Worm (Caenorhabditis elegans): ENCODE data around the gene W09G10.9.
"Not testable (repeated sequence)": the region's sequence is repeated elsewhere in the genome, so short reads cannot be mapped to it uniquely, and the experiment has no call there.

Gene W09G10.9

ce11 chrII:3482231-3482630 is 39.4 kb upstream of the W09G10.9 start, which contains the start of gene smu-2:
Gene smu-2 (plus strand): TSS chrII:3482408.
- no peak for TF ChIP-seq ceh-36 (tag; optimal IDR thresholded peaks at IDR 0.05)
- TF ChIP-seq sea-1 (GFP tag; conservative IDR thresholded peaks at IDR 0.05): 0 out of 2 replicates have a peak, but pooled peaks have one; percentile 6
- no peak for TF ChIP-seq tra-4 (tag; optimal IDR thresholded peaks at IDR 0.05)
- TF ChIP-seq tbx-37 (GFP tag; conservative IDR thresholded peaks at IDR 0.05): peak; percentile 68
- TF ChIP-seq aly-1 (tag; optimal IDR thresholded peaks at IDR 0.05): no peak
- 0 out of 2 replicates have a peak, but pooled peaks have one; percentile 17 for TF ChIP-seq flt-1 (GFP tag; IDR thresholded peaks at IDR 0.05)
- TF ChIP-seq ets-7 (tag; optimal IDR thresholded peaks at IDR 0.05): no peak
- TF ChIP-seq pes-1 (GFP tag; IDR thresholded peaks at IDR 0.05): peak; percentile 61; the same call in 1 of the 2 replicates

- not testable (repeated sequence) for TF ChIP-seq tbx-37 (GFP tag; conservative IDR thresholded peaks at IDR 0.05); ceh-36 (tag; optimal IDR thresholded peaks at IDR 0.05); scrt-1 (GFP tag; IDR thresholded peaks at IDR 0.05)
Measured at ce11 chrII:3490797-3491196, 30.8 kb upstream of the W09G10.9 start, which contains the start of gene fbxb-112. Gene fbxb-112 (plus strand): TSS chrII:3491097.

ce11 chrII:3499386-3499785 is 22.2 kb upstream of the W09G10.9 start, which contains the start of gene Y49F6B.9:
Gene Y49F6B.9 (minus strand): TSS chrII:3499387.
- TF ChIP-seq ceh-13 (GFP tag; optimal IDR thresholded peaks at IDR 0.05): no peak
- no peak for TF ChIP-seq aly-1 (tag; optimal IDR thresholded peaks at IDR 0.05)
- TF ChIP-seq B0310.2 (tag; optimal IDR thresholded peaks at IDR 0.05): no peak
- TF ChIP-seq F13C5.2 (tag; optimal IDR thresholded peaks at IDR 0.05): no peak
- no peak for TF ChIP-seq tbx-37 (GFP tag; conservative IDR thresholded peaks at IDR 0.05)
- no peak for TF ChIP-seq ets-7 (tag; optimal IDR thresholded peaks at IDR 0.05)
- no peak for TF ChIP-seq hmg-4 (GFP tag; optimal IDR thresholded peaks at IDR 0.05)
- TF ChIP-seq pes-1 (GFP tag; IDR thresholded peaks at IDR 0.05): no peak
- no peak for TF ChIP-seq flt-1 (GFP tag; IDR thresholded peaks at IDR 0.05)
- no peak for TF ChIP-seq ceh-36 (tag; optimal IDR thresholded peaks at IDR 0.05)
- no peak for TF ChIP-seq scrt-1 (GFP tag; IDR thresholded peaks at IDR 0.05)
- TF ChIP-seq tbx-11 (GFP tag; IDR thresholded peaks at IDR 0.05): no peak
- no peak for TF ChIP-seq hmbx-1 (tag; optimal IDR thresholded peaks at IDR 0.05)
- TF ChIP-seq ama-1 (optimal IDR thresholded peaks at IDR 0.05): no peak
- TF ChIP-seq tra-4 (tag; optimal IDR thresholded peaks at IDR 0.05): no peak

ce11 chrII:3500373-3500772 is 21.2 kb upstream of the W09G10.9 start:
- no peak for TF ChIP-seq scrt-1 (GFP tag; IDR thresholded peaks at IDR 0.05)
- TF ChIP-seq sea-1 (GFP tag; conservative IDR thresholded peaks at IDR 0.05): no peak
- TF ChIP-seq B0310.2 (tag; optimal IDR thresholded peaks at IDR 0.05): no peak
- TF ChIP-seq ama-1 (optimal IDR thresholded peaks at IDR 0.05): no peak
- TF ChIP-seq hmg-4 (GFP tag; optimal IDR thresholded peaks at IDR 0.05): no peak
- TF ChIP-seq hnd-1 (tag; optimal IDR thresholded peaks at IDR 0.05): no peak
- no peak for TF ChIP-seq aly-1 (tag; optimal IDR thresholded peaks at IDR 0.05)
- TF ChIP-seq ceh-13 (GFP tag; optimal IDR thresholded peaks at IDR 0.05): no peak
- TF ChIP-seq ets-7 (tag; optimal IDR thresholded peaks at IDR 0.05): no peak
- TF ChIP-seq F13C5.2 (tag; optimal IDR thresholded peaks at IDR 0.05): no peak
- no peak for TF ChIP-seq tbx-11 (GFP tag; IDR thresholded peaks at IDR 0.05)
- no peak for TF ChIP-seq pes-1 (GFP tag; IDR thresholded peaks at IDR 0.05)
- TF ChIP-seq tra-4 (tag; optimal IDR thresholded peaks at IDR 0.05): no peak
- no peak for TF ChIP-seq hmbx-1 (tag; optimal IDR thresholded peaks at IDR 0.05)
- no peak for TF ChIP-seq tbx-37 (GFP tag; conservative IDR thresholded peaks at IDR 0.05)
- TF ChIP-seq ceh-36 (tag; optimal IDR thresholded peaks at IDR 0.05): no peak
- no peak for TF ChIP-seq flt-1 (GFP tag; IDR thresholded peaks at IDR 0.05)

- TF ChIP-seq scrt-1 (GFP tag; IDR thresholded peaks at IDR 0.05) (no peak), tbx-37 (GFP tag; conservative IDR thresholded peaks at IDR 0.05) (no peak), flt-1 (GFP tag; IDR thresholded peaks at IDR 0.05) (no peak), F13C5.2 (tag; optimal IDR thresholded peaks at IDR 0.05) (no peak), ama-1 (optimal IDR thresholded peaks at IDR 0.05) (no peak), pes-1 (GFP tag; IDR thresholded peaks at IDR 0.05) (peak; percentile 40; the same call in 1 of the 2 replicates)
Measured at ce11 chrII:3502011-3502410, 19.6 kb upstream of the W09G10.9 start.

ce11 chrII:3502520-3503323 is 18.9 kb upstream of the W09G10.9 start, which contains the start of the genes col-71 and Y49F6B.2:
Gene col-71 (minus strand): TSS chrII:3502570.
Gene Y49F6B.2 (plus strand): TSS chrII:3502968.
- TF ChIP-seq tbx-37 (GFP tag; conservative IDR thresholded peaks at IDR 0.05) (peak; percentile 61), tbx-11 (GFP tag; IDR thresholded peaks at IDR 0.05) (no peak; the same call in 1 of the 2 replicates), pes-1 (GFP tag; IDR thresholded peaks at IDR 0.05) (peak; percentile 79), aly-1 (tag; optimal IDR thresholded peaks at IDR 0.05) (no peak), B0310.2 (tag; optimal IDR thresholded peaks at IDR 0.05) (no peak), ceh-36 (tag; optimal IDR thresholded peaks at IDR 0.05) (no peak), ama-1 (optimal IDR thresholded peaks at IDR 0.05) (no peak), F13C5.2 (tag; optimal IDR thresholded peaks at IDR 0.05) (peak; percentile 59), ets-7 (tag; optimal IDR thresholded peaks at IDR 0.05) (peak; percentile 10), sea-1 (GFP tag; conservative IDR thresholded peaks at IDR 0.05) (0 out of 2 replicates have a peak, but pooled peaks have one; percentile 55), flt-1 (GFP tag; IDR thresholded peaks at IDR 0.05) (no peak), scrt-1 (GFP tag; IDR thresholded peaks at IDR 0.05) (0 out of 2 replicates have a peak, but pooled peaks have one; percentile 42), ceh-13 (GFP tag; optimal IDR thresholded peaks at IDR 0.05) (no peak), hmbx-1 (tag; optimal IDR thresholded peaks at IDR 0.05) (peak; percentile 17), tra-4 (tag; optimal IDR thresholded peaks at IDR 0.05) (no peak), hnd-1 (tag; optimal IDR thresholded peaks at IDR 0.05) (no peak), hmg-4 (GFP tag; optimal IDR thresholded peaks at IDR 0.05) (peak; percentile 36)

- TF ChIP-seq hmg-4 (GFP tag; optimal IDR thresholded peaks at IDR 0.05) (no peak), tra-4 (tag; optimal IDR thresholded peaks at IDR 0.05) (no peak), sea-1 (GFP tag; conservative IDR thresholded peaks at IDR 0.05) (no peak), ceh-13 (GFP tag; optimal IDR thresholded peaks at IDR 0.05) (no peak), hmbx-1 (tag; optimal IDR thresholded peaks at IDR 0.05) (no peak), pes-1 (GFP tag; IDR thresholded peaks at IDR 0.05) (no peak), ama-1 (optimal IDR thresholded peaks at IDR 0.05) (no peak), tbx-11 (GFP tag; IDR thresholded peaks at IDR 0.05) (no peak), B0310.2 (tag; optimal IDR thresholded peaks at IDR 0.05) (no peak), tbx-37 (GFP tag; conservative IDR thresholded peaks at IDR 0.05) (no peak), hnd-1 (tag; optimal IDR thresholded peaks at IDR 0.05) (no peak), ets-7 (tag; optimal IDR thresholded peaks at IDR 0.05) (no peak), ceh-36 (tag; optimal IDR thresholded peaks at IDR 0.05) (no peak)
Measured at ce11 chrII:3504717-3505116, 16.9 kb upstream of the W09G10.9 start, which contains the start of gene cyh-1. Gene cyh-1 (plus strand): TSS chrII:3505017.
